Fruit fly (Drosophila melanogaster): ENCODE data around the gene bcn92.
A peak's percentile ranks its signal among the peaks of the same experiment; 100 is the strongest.

The bcn92 gene

dm6 chrX:2142935-2143312 lies 6.5 kb downstream of the bcn92 start:
- TF ChIP-seq Nf-YB (GFP tag; optimal IDR thresholded peaks at IDR 0.05): peak; percentile 94
- no peak for TF ChIP-seq CG12236 (GFP tag; optimal IDR thresholded peaks at IDR 0.05)
- peak; percentile 47; the same call in 1 of the 2 replicates for TF ChIP-seq seq (GFP tag; IDR thresholded peaks at IDR 0.05)
- TF ChIP-seq twi (tag; optimal IDR thresholded peaks at IDR 0.05): no peak
- no peak for TF ChIP-seq CG2712 (tag; optimal IDR thresholded peaks at IDR 0.05)
- TF ChIP-seq z (GFP tag; IDR thresholded peaks at IDR 0.05): no peak
- peak; percentile 94 for TF ChIP-seq Nf-YC (tag; optimal IDR thresholded peaks at IDR 0.05)
- TF ChIP-seq CG11560 (tag; IDR thresholded peaks at IDR 0.05): no peak

- TF ChIP-seq Ada2b (GFP tag; IDR thresholded peaks at IDR 0.05) (peak; percentile 1; the same call in 1 of the 2 replicates), tll (GFP tag; optimal IDR thresholded peaks at IDR 0.05) (peak in 1 of 2 experiments; percentile 80), sd (tag; optimal IDR thresholded peaks at IDR 0.05) (peak; percentile 11), CG15479 (GFP tag; optimal IDR thresholded peaks at IDR 0.05) (peak; percentile 96), cad (GFP tag; optimal IDR thresholded peaks at IDR 0.05) (peak; percentile 95), emc (GFP tag; optimal IDR thresholded peaks at IDR 0.05) (no peak), slbo (GFP tag; IDR thresholded peaks at IDR 0.05) (no peak), vvl (GFP tag; IDR thresholded peaks at IDR 0.05) (0 out of 2 replicates have a peak, but pooled peaks have one; percentile 10), Hey (tag; optimal IDR thresholded peaks at IDR 0.05) (peak; percentile 56), HmgZ (tag; optimal IDR thresholded peaks at IDR 0.05) (peak; percentile 47), CG4424 (GFP tag; optimal IDR thresholded peaks at IDR 0.05) (no peak), sug (tag; optimal IDR thresholded peaks at IDR 0.05) (peak; percentile 60), zen (tag; optimal IDR thresholded peaks at IDR 0.05) (peak; percentile 39), CG10543 (GFP tag; optimal IDR thresholded peaks at IDR 0.05) (peak; percentile 47)
These were observed 7.0 kb downstream of the bcn92 start for dm6 chrX:2142275-2142934.

- no peak for TF ChIP-seq tll (GFP tag; optimal IDR thresholded peaks at IDR 0.05)
- peak; percentile 43 for TF ChIP-seq CG6689 (GFP tag; IDR thresholded peaks at IDR 0.05)
- TF ChIP-seq CG9609 (GFP tag; optimal IDR thresholded peaks at IDR 0.05): no peak
- no peak for TF ChIP-seq BEAF-32 (GFP tag; optimal IDR thresholded peaks at IDR 0.05)
- TF ChIP-seq Dek (tag; optimal IDR thresholded peaks at IDR 0.05): peak; percentile 43
- TF ChIP-seq CG10959 (GFP tag; IDR thresholded peaks at IDR 0.05): no peak
- peak; percentile 61 for TF ChIP-seq Vsx1 (GFP tag; optimal IDR thresholded peaks at IDR 0.05)
- TF ChIP-seq Jarid2 (GFP tag; optimal IDR thresholded peaks at IDR 0.05): no peak
- no peak for TF ChIP-seq CG13287 (GFP tag; IDR thresholded peaks at IDR 0.05; ENCODE audit: partially characterized antibody)
- no peak for TF ChIP-seq Optix (GFP tag; IDR thresholded peaks at IDR 0.05)
- no peak; the same call in 1 of the 2 replicates for TF ChIP-seq E2f1 (GFP tag; IDR thresholded peaks at IDR 0.05)
- TF ChIP-seq MTF-1 (GFP tag; optimal IDR thresholded peaks at IDR 0.05; ENCODE audit: borderline replicate concordance): peak; percentile 77
- TF ChIP-seq HLH54F (GFP tag; optimal IDR thresholded peaks at IDR 0.05): no peak
- TF ChIP-seq crc (GFP tag; optimal IDR thresholded peaks at IDR 0.05): no peak
- no peak for TF ChIP-seq chif (GFP tag; optimal IDR thresholded peaks at IDR 0.05)
- no peak for TF ChIP-seq CG7372 (GFP tag; IDR thresholded peaks at IDR 0.05)
- peak; percentile 63 for TF ChIP-seq BtbVII (GFP tag; optimal IDR thresholded peaks at IDR 0.05)
- TF ChIP-seq CG8359 (GFP tag; optimal IDR thresholded peaks at IDR 0.05; ENCODE audit: borderline replicate concordance): peak; percentile 5
- TF ChIP-seq CG4360 (GFP tag; IDR thresholded peaks at IDR 0.05): 0 out of 2 replicates have a peak, but pooled peaks have one; percentile 11
- peak; percentile 21 for TF ChIP-seq Mad (GFP tag; optimal IDR thresholded peaks at IDR 0.05)
- TF ChIP-seq CG4617 (GFP tag; optimal IDR thresholded peaks at IDR 0.05; ENCODE audit: borderline replicate concordance): no peak
- TF ChIP-seq Lim3 (GFP tag; IDR thresholded peaks at IDR 0.05): no peak
- TF ChIP-seq HmgZ (tag; optimal IDR thresholded peaks at IDR 0.05): no peak
- no peak for TF ChIP-seq Dip2 (GFP tag; IDR thresholded peaks at IDR 0.05)
- TF ChIP-seq ci (GFP tag; IDR thresholded peaks at IDR 0.05): peak; percentile 80
- no peak for TF ChIP-seq CG2129 (GFP tag; IDR thresholded peaks at IDR 0.05; ENCODE audit: partially characterized antibody)
- TF ChIP-seq CG11504 (tag; optimal IDR thresholded peaks at IDR 0.05): peak; percentile 61
- no peak for TF ChIP-seq Ravus (GFP tag; IDR thresholded peaks at IDR 0.05)
These were observed 7.6 kb downstream of the bcn92 start for dm6 chrX:2141854-2142216.

Measured in whole organism, embryonic.